Fruit fly (Drosophila melanogaster): ENCODE results near the gene fws.

DNA sequence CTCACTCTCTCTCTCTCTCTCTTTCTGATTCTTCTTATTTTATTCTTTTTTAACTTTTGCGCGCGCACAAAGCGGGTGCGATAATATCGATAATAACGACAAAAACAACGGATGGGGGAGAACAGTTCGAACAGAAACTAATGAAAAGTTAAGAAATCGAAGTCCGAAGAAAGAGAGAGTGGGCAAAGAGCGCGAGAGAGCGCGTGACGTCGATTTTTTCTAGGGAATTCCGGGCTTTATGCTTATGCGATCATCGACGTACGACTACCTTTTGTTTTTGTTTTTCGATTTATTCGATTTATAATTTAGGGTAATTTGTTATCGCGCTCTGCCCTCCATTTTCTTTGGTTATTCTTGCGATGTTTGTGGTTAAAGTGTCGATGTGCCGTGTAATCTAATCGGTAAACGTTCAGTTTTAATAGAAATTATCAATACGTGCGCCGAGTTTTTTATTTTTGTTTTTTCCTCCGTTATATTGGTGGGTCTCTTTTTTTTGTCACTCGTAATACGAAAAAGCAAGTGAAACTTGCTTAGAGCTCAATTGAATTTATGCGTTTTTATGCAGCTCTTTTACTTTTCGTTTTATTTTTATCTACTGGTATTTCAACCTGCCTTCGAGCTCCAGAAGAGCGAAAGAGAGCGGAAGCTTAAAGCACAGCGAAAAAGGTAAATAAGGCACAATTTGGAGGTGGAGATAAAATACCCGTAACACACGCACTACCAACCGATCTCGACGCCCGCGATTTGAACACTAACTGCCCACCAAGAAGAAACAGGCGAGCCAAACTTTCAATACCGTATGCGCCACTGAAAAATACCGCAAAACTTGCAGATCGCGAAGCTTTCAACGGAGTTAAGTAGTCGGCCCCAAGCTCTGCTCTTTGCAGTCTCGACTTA lies 31.0 kb downstream of the fws start, which contains the start of gene dl:
- TF ChIP-seq fd64A (GFP tag; optimal IDR thresholded peaks at IDR 0.05) (no peak), C15 (GFP tag; IDR thresholded peaks at IDR 0.05) (no peak), zf30C (GFP tag; optimal IDR thresholded peaks at IDR 0.05) (no peak)

Data from whole organism, embryonic.